Fruit fly (Drosophila melanogaster) whole organism, embryonic: ENCODE data around the gene kud.

ENCODE experiments used
- Awh ChIP-seq: fragments of 200-800 bp; sonication (Bioruptor generic); IDR thresholded peaks from 2 replicates; pipeline ENCODE4, ENCODE4 v1.3.6; 2022; ENCODE audit warnings: missing biosample characterization, missing genetic modification characterization
- B-H1 ChIP-seq: fragments of 200-800 bp; sonication (Bioruptor generic); IDR thresholded peaks from 3 replicates; pipeline ENCODE4 v1.3.6; 2022; ENCODE audit warnings: missing biosample characterization, missing genetic modification characterization
- Blimp-1 ChIP-seq: fragments of 200-800 bp; sonication (Bioruptor generic); optimal IDR thresholded peaks from 3 replicates; lab custom pipeline; 2018; ENCODE audit warnings: missing biosample characterization, missing genetic modification characterization, mild to moderate bottlenecking, moderate library complexity, missing genetic modification reagents
- C15 ChIP-seq: fragments of 200-800 bp; sonication (Bioruptor generic); IDR thresholded peaks from 3 replicates; pipeline ENCODE4 v1.3.6; 2022; ENCODE audit warnings: missing biosample characterization, missing genetic modification characterization
- CG11093 ChIP-seq: fragments of 200-800 bp; sonication (Bioruptor generic); IDR thresholded peaks from 3 replicates; pipeline ENCODE4 v1.3.6; 2022; ENCODE audit warnings: missing biosample characterization, missing genetic modification characterization
- CG13894 ChIP-seq: fragments of 200-800 bp; sonication (Bioruptor generic); optimal IDR thresholded peaks from 3 replicates; lab custom pipeline; 2018; ENCODE audit warnings: missing biosample characterization, mild to moderate bottlenecking, missing genetic modification characterization, moderate library complexity
- CG15073 ChIP-seq: fragments of 200-800 bp; sonication (Bioruptor generic); optimal IDR thresholded peaks from 2 replicates; lab custom pipeline; 2016; ENCODE audit warnings: missing biosample characterization, missing genetic modification characterization
- CG1602 ChIP-seq: fragments of 200-800 bp; sonication (Bioruptor generic); optimal IDR thresholded peaks from 3 replicates; lab custom pipeline; 2016; ENCODE audit warnings: missing biosample characterization, missing genetic modification characterization
- CG16779 ChIP-seq: fragments of 200-800 bp; sonication (Bioruptor generic); IDR thresholded peaks from 2 replicates; pipeline ENCODE4 v1.3.6; 2022; ENCODE audit warnings: missing biosample characterization, missing genetic modification characterization
- CG2199 ChIP-seq: fragments of 200-800 bp; sonication (Bioruptor generic); IDR thresholded peaks from 3 replicates; pipeline ENCODE4 v1.3.6; 2022; ENCODE audit warnings: missing biosample characterization, missing genetic modification characterization
- CG30431 ChIP-seq: fragments of 200-800 bp; sonication (Bioruptor generic); optimal IDR thresholded peaks from 2 replicates; lab custom pipeline; 2017; ENCODE audit warnings: missing biosample characterization, missing genetic modification characterization
- CG31365 ChIP-seq: fragments of 200-800 bp; sonication (Bioruptor generic); optimal IDR thresholded peaks from 2 replicates; lab custom pipeline; 2018; ENCODE audit warnings: missing biosample characterization, mild to moderate bottlenecking, missing genetic modification characterization
- CG31441 ChIP-seq: fragments of 200-800 bp; sonication (Bioruptor generic); IDR thresholded peaks from 2 replicates; pipeline ENCODE4 v1.3.6; 2022; ENCODE audit warnings: missing biosample characterization, missing genetic modification characterization
- CG33213 ChIP-seq: fragments of 200-800 bp; sonication (Bioruptor generic); optimal IDR thresholded peaks from 3 replicates; lab custom pipeline; 2016; ENCODE audit warnings: missing biosample characterization, missing genetic modification characterization
- CG4404 ChIP-seq: fragments of 200-800 bp; sonication (Bioruptor generic); IDR thresholded peaks from 2 replicates; pipeline ENCODE4 v1.3.6; 2022; ENCODE audit warnings: missing biosample characterization, missing genetic modification characterization
- CG6765 ChIP-seq: fragments of 200-800 bp; sonication (Bioruptor generic); optimal IDR thresholded peaks from 3 replicates; lab custom pipeline; 2017; ENCODE audit warnings: missing biosample characterization, mild to moderate bottlenecking, missing genetic modification characterization
- CG7271 ChIP-seq: fragments of 200-800 bp; sonication (Bioruptor generic); optimal IDR thresholded peaks from 2 replicates; lab custom pipeline; 2018; ENCODE audit warnings: missing biosample characterization, mild to moderate bottlenecking, missing genetic modification characterization, moderate library complexity
- CG7357 ChIP-seq: fragments of 200-800 bp; sonication (Bioruptor generic); IDR thresholded peaks from 3 replicates; pipeline ENCODE4 v1.3.6; 2022; ENCODE audit warnings: missing biosample characterization, missing genetic modification characterization
- CG8359 ChIP-seq: fragments of 200-800 bp; sonication (Bioruptor generic); optimal IDR thresholded peaks from 2 replicates; lab custom pipeline; 2017; ENCODE audit warnings: missing biosample characterization, mild to moderate bottlenecking, missing genetic modification characterization, borderline replicate concordance
- CG9437 ChIP-seq: fragments of 200-800 bp; sonication (Bioruptor generic); optimal IDR thresholded peaks from 2 replicates; lab custom pipeline; 2018; ENCODE audit warnings: missing biosample characterization, mild to moderate bottlenecking, missing genetic modification characterization
- Camta ChIP-seq: fragments of 200-800 bp; sonication (Bioruptor generic); optimal IDR thresholded peaks from 2 replicates; lab custom pipeline; 2016; ENCODE audit warnings: missing biosample characterization, missing genetic modification characterization
- Dad ChIP-seq: fragments of 200-800 bp; sonication (Bioruptor generic); optimal IDR thresholded peaks from 3 replicates; lab custom pipeline; 2016; ENCODE audit warnings: missing biosample characterization, missing genetic modification characterization
- Doc2 ChIP-seq: fragments of 200-800 bp; sonication (Bioruptor generic); IDR thresholded peaks from 2 replicates; pipeline ENCODE4 v1.3.6; 2022; ENCODE audit warnings: missing biosample characterization, missing genetic modification characterization
- Fer2 ChIP-seq: fragments of 200-800 bp; sonication (Bioruptor generic); optimal IDR thresholded peaks from 2 replicates; lab custom pipeline; 2018; ENCODE audit warnings: missing biosample characterization, mild to moderate bottlenecking, missing genetic modification characterization, moderate library complexity
- H15 ChIP-seq: fragments of 200-800 bp; sonication (Bioruptor generic); IDR thresholded peaks from 3 replicates; pipeline ENCODE4 v1.3.6; 2022; ENCODE audit warnings: missing biosample characterization, missing genetic modification characterization
- H2.0 ChIP-seq: fragments of 200-800 bp; sonication (Bioruptor generic); IDR thresholded peaks from 2 replicates; pipeline ENCODE4 v1.3.6; 2022; ENCODE audit warnings: missing biosample characterization, missing genetic modification characterization
- Hey ChIP-seq: fragments of 200-800 bp; sonication (Bioruptor generic); optimal IDR thresholded peaks from 3 replicates; lab custom pipeline; 2018; ENCODE audit warnings: missing biosample characterization, mild to moderate bottlenecking, missing genetic modification characterization
- Hmx ChIP-seq: fragments of 200-800 bp; sonication (Bioruptor generic); optimal IDR thresholded peaks from 2 replicates; lab custom pipeline; 2016; ENCODE audit warnings: missing biosample characterization, missing genetic modification characterization
- Myb ChIP-seq: fragments of 200-800 bp; sonication (Bioruptor generic); optimal IDR thresholded peaks from 2 replicates; lab custom pipeline; 2016; ENCODE audit warnings: missing biosample characterization, missing genetic modification characterization
- NfI ChIP-seq: fragments of 200-800 bp; sonication (Bioruptor generic); optimal IDR thresholded peaks from 3 replicates; lab custom pipeline; 2018; ENCODE audit warnings: missing biosample characterization, mild to moderate bottlenecking, missing genetic modification characterization, moderate library complexity
- Pdp1 ChIP-seq, 2 experiments: fragments of 200-800 bp; sonication (Bioruptor generic); optimal IDR thresholded peaks; 3 replicates each; lab custom pipeline; 2016; ENCODE audit warnings: missing biosample characterization in 2 of 2, missing genetic modification characterization in 2 of 2, mild to moderate bottlenecking in 1 of 2, moderate library complexity in 1 of 2
- Poxn ChIP-seq: fragments of 200-800 bp; sonication (Bioruptor generic); IDR thresholded peaks from 2 replicates; pipeline ENCODE4 v1.3.6; 2022; ENCODE audit warnings: missing biosample characterization, missing genetic modification characterization
- Xrp1 ChIP-seq: fragments of 200-800 bp; sonication (Bioruptor generic); IDR thresholded peaks from 2 replicates; pipeline ENCODE4 v1.3.6; 2022; ENCODE audit warnings: missing biosample characterization, missing genetic modification characterization
- az2 ChIP-seq: fragments of 200-800 bp; sonication (Bioruptor generic); optimal IDR thresholded peaks from 3 replicates; lab custom pipeline; 2016; ENCODE audit warnings: missing biosample characterization, missing genetic modification characterization
- bab2 ChIP-seq: fragments of 200-800 bp; sonication (Bioruptor generic); optimal IDR thresholded peaks from 2 replicates; lab custom pipeline; 2016; ENCODE audit warnings: missing biosample characterization, missing genetic modification characterization
- cwo ChIP-seq: fragments of 200-800 bp; sonication (Bioruptor generic); optimal IDR thresholded peaks from 3 replicates; lab custom pipeline; 2017; ENCODE audit warnings: missing biosample characterization, missing genetic modification characterization, mild to moderate bottlenecking, moderate library complexity, missing genetic modification reagents
- dan ChIP-seq: fragments of 200-800 bp; sonication (Bioruptor generic); IDR thresholded peaks from 2 replicates; pipeline ENCODE4 v1.3.6; 2022; ENCODE audit warnings: missing biosample characterization, missing genetic modification characterization
- disco-r ChIP-seq: fragments of 200-800 bp; sonication (Bioruptor generic); optimal IDR thresholded peaks from 2 replicates; lab custom pipeline; 2016; ENCODE audit warnings: missing biosample characterization, missing genetic modification characterization
- dmrt99B ChIP-seq: fragments of 200-800 bp; sonication (Bioruptor generic); optimal IDR thresholded peaks from 2 replicates; lab custom pipeline; 2018; ENCODE audit warnings: missing biosample characterization, mild to moderate bottlenecking, missing genetic modification characterization, moderate library complexity
- emc ChIP-seq: fragments of 200-800 bp; sonication (Bioruptor generic); optimal IDR thresholded peaks from 2 replicates; lab custom pipeline; 2016; ENCODE audit warnings: missing biosample characterization, missing genetic modification characterization
- h ChIP-seq: fragments of >200 bp; optimal IDR thresholded peaks from 2 replicates; lab custom pipeline; 2017
- ind ChIP-seq: fragments of 200-800 bp; sonication (Bioruptor generic); optimal IDR thresholded peaks from 3 replicates; lab custom pipeline; 2016; ENCODE audit warnings: missing biosample characterization, missing genetic modification characterization
- mirr ChIP-seq: fragments of 200-800 bp; sonication (Bioruptor generic); optimal IDR thresholded peaks from 3 replicates; lab custom pipeline; 2018; ENCODE audit warnings: missing biosample characterization, mild to moderate bottlenecking, missing genetic modification characterization
- nerfin-1 ChIP-seq: fragments of 200-800 bp; sonication (Bioruptor generic); optimal IDR thresholded peaks from 3 replicates; lab custom pipeline; 2019; ENCODE audit warnings: missing biosample characterization, mild to moderate bottlenecking, missing genetic modification characterization, moderate library complexity
- pros ChIP-seq: fragments of 200-800 bp; sonication (Bioruptor generic); optimal IDR thresholded peaks from 3 replicates; lab custom pipeline; 2019; ENCODE audit warnings: missing biosample characterization, mild to moderate bottlenecking, missing genetic modification characterization, moderate library complexity
- ranshi ChIP-seq: fragments of 200-800 bp; sonication (Bioruptor generic); IDR thresholded peaks from 2 replicates; pipeline ENCODE4 v1.3.6; 2022; ENCODE audit warnings: missing biosample characterization, missing genetic modification characterization
- slou ChIP-seq: fragments of 200-800 bp; sonication (Bioruptor generic); optimal IDR thresholded peaks from 3 replicates; lab custom pipeline; 2016; ENCODE audit warnings: missing biosample characterization, missing genetic modification characterization
- sob ChIP-seq: fragments of 200-800 bp; sonication (Bioruptor generic); IDR thresholded peaks from 2 replicates; pipeline ENCODE4 v1.3.6; 2022; ENCODE audit warnings: missing biosample characterization, missing genetic modification characterization
- stwl ChIP-seq: fragments of 200-800 bp; sonication (Bioruptor generic); optimal IDR thresholded peaks from 3 replicates; lab custom pipeline; 2018; ENCODE audit warnings: missing biosample characterization, mild to moderate bottlenecking, missing genetic modification characterization, moderate library complexity
- tio ChIP-seq: fragments of 200-800 bp; sonication (Bioruptor generic); optimal IDR thresholded peaks from 2 replicates; lab custom pipeline; 2017; ENCODE audit warnings: missing biosample characterization, missing genetic modification characterization, inconsistent platforms
- unc-4 ChIP-seq: fragments of 200-800 bp; sonication (Bioruptor generic); IDR thresholded peaks from 2 replicates; pipeline ENCODE4 v1.3.6; 2022; ENCODE audit warnings: missing biosample characterization, missing genetic modification characterization; ENCODE audit not compliant: partially characterized antibody
- wor ChIP-seq: fragments of 200-800 bp; sonication (Bioruptor generic); IDR thresholded peaks from 2 replicates; pipeline ENCODE4 v1.3.6; 2022; ENCODE audit warnings: missing biosample characterization, missing genetic modification characterization
- zf30C ChIP-seq: fragments of 200-800 bp; sonication (Bioruptor generic); optimal IDR thresholded peaks from 3 replicates; lab custom pipeline; 2018; ENCODE audit warnings: missing biosample characterization, mild to moderate bottlenecking, missing genetic modification characterization

Gene kud

dm6 chr3L:16840540-16840939, 4.3 kb downstream of the kud start (continued):
- TF ChIP-seq Poxn (GFP tag; lab: Robert Waterston, UW) (no peak), H15 (GFP tag; lab: Robert Waterston, UW) (peak; percentile 42; the same call in 1 of the 3 replicates), bab2 (GFP tag; lab: Kevin White, UChicago) (peak; percentile 13), tio (no peak), CG9437 (GFP tag; lab: Kevin White, UChicago) (peak; percentile 7), CG31365 (no peak), CG31441 (no peak), az2 (GFP tag; lab: Kevin White, UChicago) (no peak), H2.0 (no peak), dmrt99B (tag; lab: Kevin White, UChicago) (no peak), Blimp-1 (GFP tag; lab: Kevin White, UChicago) (peak; percentile 9), B-H1 (GFP tag; lab: Robert Waterston, UW) (no peak; the same call in 2 of the 3 replicates), CG6765 (GFP tag; lab: Kevin White, UChicago) (peak; percentile 15), sob (0 out of 2 replicates have a peak, but pooled peaks have one; percentile 6), CG2199 (GFP tag; lab: Robert Waterston, UW) (no peak), CG15073 (GFP tag; lab: Kevin White, UChicago) (no peak), stwl (tag; lab: Kevin White, UChicago) (no peak), ind (GFP tag; lab: Kevin White, UChicago) (no peak), mirr (GFP tag; lab: Kevin White, UChicago) (no peak), ranshi (GFP tag; lab: Robert Waterston, UW) (0 out of 2 replicates have a peak, but pooled peaks have one; percentile 30), CG13894 (tag; lab: Kevin White, UChicago) (no peak), dan (no peak), NfI (peak; percentile 32), Fer2 (no peak), C15 (GFP tag; lab: Robert Waterston, UW) (no peak), disco-r (GFP tag; lab: Kevin White, UChicago) (no peak), Hey (tag; lab: Kevin White, UChicago) (no peak), CG11093 (GFP tag; lab: Robert Waterston, UW) (no peak), CG30431 (GFP tag; lab: Kevin White, UChicago) (no peak), Camta (GFP tag; lab: Kevin White, UChicago) (no peak), Doc2 (no peak), unc-4 (GFP tag; lab: Robert Waterston, UW) (no peak), slou (GFP tag; lab: Kevin White, UChicago) (no peak), CG16779 (GFP tag; lab: Robert Waterston, UW) (no peak; the same call in 1 of the 2 replicates), CG7357 (no peak), Dad (GFP tag; lab: Kevin White, UChicago) (no peak), Pdp1 (GFP tag; optimal IDR thresholded peaks at IDR 0.05; lab: Kevin White, UChicago) (peak in 1 of 2 experiments; percentile 9), CG33213 (GFP tag; lab: Kevin White, UChicago) (no peak), emc (GFP tag; lab: Kevin White, UChicago) (no peak), CG1602 (GFP tag; lab: Kevin White, UChicago) (no peak), h (lab: Kevin White, UChicago) (no peak), Xrp1 (GFP tag; lab: Robert Waterston, UW) (no peak), Myb (no peak), CG8359 (GFP tag; lab: Kevin White, UChicago) (no peak), wor (GFP tag; lab: Robert Waterston, UW) (no peak), Hmx (GFP tag; lab: Kevin White, UChicago) (no peak), pros (GFP tag; lab: Kevin White, UChicago) (no peak), zf30C (no peak), CG4404 (GFP tag; lab: Robert Waterston, UW) (no peak), CG7271 (tag; lab: Kevin White, UChicago) (no peak), cwo (GFP tag; lab: Kevin White, UChicago) (peak; percentile 37), nerfin-1 (tag; lab: Kevin White, UChicago) (no peak), Awh (GFP tag; lab: Robert Waterston, UW) (no peak)
